Fruit fly (Drosophila melanogaster): ENCODE results near the gene ex.

ex gene

DNA sequence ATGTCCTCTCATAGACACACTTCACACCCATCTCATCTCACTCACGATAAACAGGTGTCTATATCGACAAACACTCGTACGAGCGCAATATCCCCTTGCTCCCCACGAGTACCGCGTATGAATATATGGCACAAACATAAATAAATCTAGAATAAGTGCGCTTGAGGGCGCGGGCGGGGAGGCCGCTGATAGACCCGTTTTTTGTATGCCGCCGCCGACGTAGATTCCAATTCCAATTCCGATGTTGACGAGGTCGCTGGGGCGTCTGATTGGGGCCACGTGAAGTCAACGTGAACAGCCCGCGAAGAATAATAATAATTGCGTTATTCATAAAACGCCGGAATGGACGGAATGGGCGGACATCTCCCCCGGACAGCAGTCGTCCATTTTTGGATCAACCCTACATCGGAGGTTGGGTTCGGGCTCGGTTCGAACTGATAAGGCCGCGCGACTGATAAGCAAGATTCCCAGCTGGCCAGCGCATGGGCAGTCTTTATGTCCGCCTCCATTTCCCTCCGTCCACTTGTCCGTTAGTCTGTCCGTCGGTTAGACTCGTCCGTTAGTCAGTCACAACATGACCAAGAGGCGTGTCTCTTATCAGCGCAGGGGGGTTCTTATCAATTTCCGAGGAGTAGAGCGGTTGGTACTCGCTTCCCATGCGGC lies 53.4 kb downstream of the ex start (continued):
- no peak for TF ChIP-seq CG3281 (GFP tag; optimal IDR thresholded peaks at IDR 0.05)
- peak; percentile 19 for TF ChIP-seq CoRest (tag; optimal IDR thresholded peaks at IDR 0.05)
- TF ChIP-seq tio (GFP tag; optimal IDR thresholded peaks at IDR 0.05), result no peak
- no peak for TF ChIP-seq dmrt11E (tag; optimal IDR thresholded peaks at IDR 0.05)
- no peak for TF ChIP-seq slou (GFP tag; optimal IDR thresholded peaks at IDR 0.05)
- TF ChIP-seq HHEX (GFP tag; optimal IDR thresholded peaks at IDR 0.05), result peak; percentile 66
- TF ChIP-seq C15 (GFP tag; IDR thresholded peaks at IDR 0.05), result no peak
- TF ChIP-seq CG4328 (GFP tag; optimal IDR thresholded peaks at IDR 0.05), result peak; percentile 48
- no peak for TF ChIP-seq gcm2 (GFP tag; optimal IDR thresholded peaks at IDR 0.05)
- peak; percentile 99 for TF ChIP-seq CG12769 (tag; optimal IDR thresholded peaks at IDR 0.05)
- TF ChIP-seq ci (GFP tag; IDR thresholded peaks at IDR 0.05), result peak; percentile 21; the same call in 1 of the 3 replicates
- TF ChIP-seq row (GFP tag; IDR thresholded peaks at IDR 0.05), result peak; percentile 36; the same call in 1 of the 3 replicates
- no peak for TF ChIP-seq Oli (tag; optimal IDR thresholded peaks at IDR 0.05)
- no peak for TF ChIP-seq CG16815 (GFP tag; optimal IDR thresholded peaks at IDR 0.05)
- no peak for TF ChIP-seq trh (GFP tag; optimal IDR thresholded peaks at IDR 0.05)
- no peak for TF ChIP-seq psq (GFP tag; optimal IDR thresholded peaks at IDR 0.05)
- no peak for TF ChIP-seq CG18011 (GFP tag; optimal IDR thresholded peaks at IDR 0.05)
- TF ChIP-seq hkb (optimal IDR thresholded peaks at IDR 0.05), result no peak
- TF ChIP-seq hkb (GFP tag; IDR thresholded peaks at IDR 0.05), result no peak
- no peak for TF ChIP-seq ssp (GFP tag; IDR thresholded peaks at IDR 0.05)
- no peak for TF ChIP-seq Scr (GFP tag; IDR thresholded peaks at IDR 0.05; ENCODE audit: partially characterized antibody)
- TF ChIP-seq CG17612 (GFP tag; IDR thresholded peaks at IDR 0.05), result no peak
- TF ChIP-seq MTF-1 (GFP tag; optimal IDR thresholded peaks at IDR 0.05; ENCODE audit: borderline replicate concordance), result peak; percentile 66
- peak; percentile 93 for TF ChIP-seq mirr (GFP tag; optimal IDR thresholded peaks at IDR 0.05)
- no peak for TF ChIP-seq CG31365 (tag; optimal IDR thresholded peaks at IDR 0.05)
- no peak for TF ChIP-seq run (tag; optimal IDR thresholded peaks at IDR 0.05)
- no peak for TF ChIP-seq Hsf (GFP tag; optimal IDR thresholded peaks at IDR 0.05)
- TF ChIP-seq sens-2 (GFP tag; IDR thresholded peaks at IDR 0.05), result peak; percentile 72
- TF ChIP-seq Hey (tag; optimal IDR thresholded peaks at IDR 0.05), result peak; percentile 22
- TF ChIP-seq CG4617 (GFP tag; optimal IDR thresholded peaks at IDR 0.05; ENCODE audit: borderline replicate concordance), result no peak
- peak; percentile 7 for TF ChIP-seq YL-1 (GFP tag; optimal IDR thresholded peaks at IDR 0.05)
- no peak for TF ChIP-seq nom (GFP tag; optimal IDR thresholded peaks at IDR 0.05)
- no peak for TF ChIP-seq CG5245 (GFP tag; optimal IDR thresholded peaks at IDR 0.05)
- no peak for TF ChIP-seq Ada2b (GFP tag; IDR thresholded peaks at IDR 0.05)
- TF ChIP-seq D19B (GFP tag; optimal IDR thresholded peaks at IDR 0.05), result peak; percentile 59
- peak; percentile 70 for TF ChIP-seq Hand (GFP tag; optimal IDR thresholded peaks at IDR 0.05)
- no peak for TF ChIP-seq Usf (GFP tag; optimal IDR thresholded peaks at IDR 0.05)
- TF ChIP-seq esg (GFP tag; conservative IDR thresholded peaks at IDR 0.05), result no peak
- no peak for TF ChIP-seq tup (GFP tag; optimal IDR thresholded peaks at IDR 0.05)
- TF ChIP-seq Antp (GFP tag; optimal IDR thresholded peaks at IDR 0.05), result no peak
- TF ChIP-seq CG9727 (GFP tag; optimal IDR thresholded peaks at IDR 0.05), result no peak
- TF ChIP-seq CG11504 (tag; optimal IDR thresholded peaks at IDR 0.05), result peak; percentile 25
- no peak for TF ChIP-seq fd64A (GFP tag; optimal IDR thresholded peaks at IDR 0.05)
- TF ChIP-seq dimm (GFP tag; IDR thresholded peaks at IDR 0.05), result no peak
- TF ChIP-seq sima (GFP tag; optimal IDR thresholded peaks at IDR 0.05), result no peak
- TF ChIP-seq lola (GFP tag; optimal IDR thresholded peaks at IDR 0.05), result no peak
- TF ChIP-seq wek (GFP tag; optimal IDR thresholded peaks at IDR 0.05), result peak; percentile 57
- TF ChIP-seq CG4854 (GFP tag; optimal IDR thresholded peaks at IDR 0.05), result no peak
- TF ChIP-seq CG12155 (GFP tag; optimal IDR thresholded peaks at IDR 0.05), result no peak
- TF ChIP-seq Dek (tag; optimal IDR thresholded peaks at IDR 0.05), result peak; percentile 32
